Worm (Caenorhabditis elegans) whole organism, midembryonic: Measurements from ENCODE around the gene F53F1.4.
"Not testable (repeated sequence)": the region's sequence is repeated elsewhere in the genome, so short reads cannot be mapped to it uniquely, and the experiment has no call there.

Experiments used
- T22C8.4 ChIP-seq: fragments of 200-800 bp; sonication (Bioruptor generic); IDR thresholded peaks from 2 replicates; pipeline ENCODE4 v1.3.6; 2022; ENCODE audit warnings: missing genetic modification characterization, missing compliant biosample characterization
- cog-1 ChIP-seq: sonication (generic microtip); optimal IDR thresholded peaks from 2 replicates; lab custom pipeline; 2016; ENCODE audit warnings: missing genetic modification characterization, missing compliant biosample characterization
- flt-1 ChIP-seq: fragments of 200-800 bp; sonication (Bioruptor generic); IDR thresholded peaks from 2 replicates; pipeline ENCODE4 v1.3.6; 2022; ENCODE audit warnings: missing genetic modification characterization, missing compliant biosample characterization
- klf-2 ChIP-seq: fragments of 200-800 bp; sonication (Bioruptor generic); conservative IDR thresholded peaks from 2 replicates; pipeline ENCODE4 v1.3.6; 2022; ENCODE audit warnings: missing genetic modification reagents, missing genetic modification characterization, missing compliant biosample characterization
- med-1 ChIP-seq: sonication (generic microtip); optimal IDR thresholded peaks from 2 replicates; lab custom pipeline; 2017; ENCODE audit warnings: missing genetic modification characterization, mild to moderate bottlenecking, missing compliant biosample characterization, antibody characterized with exemption, missing genetic modification reagents; ENCODE audit not compliant: insufficient read depth
- ref-1 ChIP-seq: fragments of 200-800 bp; sonication (Bioruptor generic); conservative IDR thresholded peaks from 2 replicates; pipeline ENCODE4 v1.3.6; 2022; ENCODE audit warnings: missing genetic modification reagents, missing genetic modification characterization, missing compliant biosample characterization
- tab-1 ChIP-seq: fragments of 200-800 bp; sonication (Bioruptor generic); IDR thresholded peaks from 2 replicates; pipeline ENCODE4 v1.3.6; 2022; ENCODE audit warnings: missing genetic modification characterization, missing compliant biosample characterization
- ztf-23 ChIP-seq: fragments of 200-800 bp; sonication (Bioruptor generic); IDR thresholded peaks from 2 replicates; pipeline ENCODE4 v1.3.6; 2022; ENCODE audit warnings: missing genetic modification reagents, missing genetic modification characterization, missing compliant biosample characterization
- ztf-29 ChIP-seq: fragments of 200-800 bp; sonication (Bioruptor generic); IDR thresholded peaks from 2 replicates; pipeline ENCODE4 v1.3.6; 2022; ENCODE audit warnings: missing genetic modification reagents, missing genetic modification characterization, missing compliant biosample characterization

The F53F1.4 gene

ce11 chrV:13443535-13443934 is 32.7 kb downstream of the F53F1.4 start, which contains the start of gene Y2H9A.6:
Y2H9A.6 (plus strand) TSS chrV:13443835.
- TF ChIP-seq med-1 (GFP tag; lab: Kevin White, UChicago); ztf-29; T22C8.4 (GFP tag; lab: Robert Waterston, UW): not testable (repeated sequence)

ce11 chrV:13445229-13445949 is 34.5 kb downstream of the F53F1.4 start, which contains the start of gene Y2H9A.4:
Y2H9A.4 (plus strand) TSS chrV:13445899.
- TF ChIP-seq med-1 (GFP tag; lab: Kevin White, UChicago) (no peak), tab-1 (GFP tag; lab: Robert Waterston, UW) (no peak), cog-1 (tag; lab: Kevin White, UChicago) (no peak), klf-2 (GFP tag; lab: Robert Waterston, UW) (no peak), ztf-29 (no peak), T22C8.4 (GFP tag; lab: Robert Waterston, UW) (no peak), ztf-23 (GFP tag; lab: Robert Waterston, UW) (no peak), ref-1 (GFP tag; lab: Robert Waterston, UW) (no peak), flt-1 (GFP tag; lab: Robert Waterston, UW) (no peak)

- no peak for TF ChIP-seq ref-1 (GFP tag; lab: Robert Waterston, UW)
- TF ChIP-seq cog-1 (tag; lab: Kevin White, UChicago), result no peak
- no peak for TF ChIP-seq med-1 (GFP tag; lab: Kevin White, UChicago)
These were observed 42.5 kb downstream of the F53F1.4 start, which contains the start of gene lurp-2 for ce11 chrV:13453334-13453733. lurp-2 (plus strand) TSS chrV:13453634.

- no peak for TF ChIP-seq cog-1 (tag; lab: Kevin White, UChicago)
- TF ChIP-seq tab-1 (GFP tag; lab: Robert Waterston, UW), result no peak
- TF ChIP-seq ztf-29, result no peak
- TF ChIP-seq ref-1 (GFP tag; lab: Robert Waterston, UW), result no peak
- no peak for TF ChIP-seq T22C8.4 (GFP tag; lab: Robert Waterston, UW)
- TF ChIP-seq med-1 (GFP tag; lab: Kevin White, UChicago), result no peak
- TF ChIP-seq klf-2 (GFP tag; lab: Robert Waterston, UW), result no peak
- TF ChIP-seq flt-1 (GFP tag; lab: Robert Waterston, UW), result no peak
- no peak for TF ChIP-seq ztf-23 (GFP tag; lab: Robert Waterston, UW)
These were observed 44.6 kb downstream of the F53F1.4 start, which contains the start of gene lurp-3 for ce11 chrV:13455448-13455847. lurp-3 (plus strand) TSS chrV:13455748.

ce11 chrV:13457858-13458257 is 47.0 kb downstream of the F53F1.4 start, which contains the start of gene F25H9.2:
F25H9.2 (plus strand) TSS chrV:13458083.
- no peak for TF ChIP-seq flt-1 (GFP tag; lab: Robert Waterston, UW)
- no peak for TF ChIP-seq tab-1 (GFP tag; lab: Robert Waterston, UW)
- no peak for TF ChIP-seq T22C8.4 (GFP tag; lab: Robert Waterston, UW)
- TF ChIP-seq ztf-29, result no peak
- no peak for TF ChIP-seq cog-1 (tag; lab: Kevin White, UChicago)
- no peak for TF ChIP-seq ztf-23 (GFP tag; lab: Robert Waterston, UW)
- TF ChIP-seq med-1 (GFP tag; lab: Kevin White, UChicago), result no peak
- no peak for TF ChIP-seq klf-2 (GFP tag; lab: Robert Waterston, UW)
- TF ChIP-seq ref-1 (GFP tag; lab: Robert Waterston, UW), result no peak

ce11 chrV:13459323-13459722 is 48.4 kb downstream of the F53F1.4 start, which contains the start of gene bath-39:
bath-39 (plus strand) TSS chrV:13459459.
- TF ChIP-seq ref-1 (GFP tag; lab: Robert Waterston, UW) (no peak), cog-1 (tag; lab: Kevin White, UChicago) (no peak), ztf-23 (GFP tag; lab: Robert Waterston, UW) (no peak), ztf-29 (no peak), klf-2 (GFP tag; lab: Robert Waterston, UW) (no peak)
